Fruit fly (Drosophila melanogaster): Measurements from ENCODE around the gene CtIP.

The CtIP gene

dm6 chr3L:20398243-20399222 lies 37.5 kb upstream of the CtIP start (continued):
- TF ChIP-seq gt (GFP tag; IDR thresholded peaks at IDR 0.05) = no peak
- TF ChIP-seq HmgZ (tag; optimal IDR thresholded peaks at IDR 0.05) = peak; percentile 74
- TF ChIP-seq Hey (tag; optimal IDR thresholded peaks at IDR 0.05) = no peak
- TF ChIP-seq ci (GFP tag; IDR thresholded peaks at IDR 0.05) = peak; percentile 48; the same call in 2 of the 3 replicates
- peak; percentile 73 for TF ChIP-seq Aef1 (GFP tag; IDR thresholded peaks at IDR 0.05)
- TF ChIP-seq dysf (GFP tag; IDR thresholded peaks at IDR 0.05) = peak; percentile 89
- TF ChIP-seq CG15073 (GFP tag; optimal IDR thresholded peaks at IDR 0.05) = no peak
- TF ChIP-seq tgo (GFP tag; IDR thresholded peaks at IDR 0.05) = peak; percentile 79
- TF ChIP-seq fd102C (GFP tag; optimal IDR thresholded peaks at IDR 0.05) = no peak
- no peak for TF ChIP-seq Scr (GFP tag; IDR thresholded peaks at IDR 0.05; ENCODE audit: partially characterized antibody)
- TF ChIP-seq CG3847 (GFP tag; IDR thresholded peaks at IDR 0.05) = peak; percentile 73
- peak; percentile 82 for TF ChIP-seq fd96Cb (tag; optimal IDR thresholded peaks at IDR 0.05)
- peak; percentile 67 for TF ChIP-seq CG10366 (GFP tag; IDR thresholded peaks at IDR 0.05)
- peak; percentile 82 for TF ChIP-seq CG15601 (tag; optimal IDR thresholded peaks at IDR 0.05)
- peak; percentile 51 for TF ChIP-seq cg (GFP tag; optimal IDR thresholded peaks at IDR 0.05)
- TF ChIP-seq kah (GFP tag; optimal IDR thresholded peaks at IDR 0.05) = peak; percentile 93
- TF ChIP-seq aop (GFP tag; IDR thresholded peaks at IDR 0.05) = no peak
- TF ChIP-seq ATbp (GFP tag; optimal IDR thresholded peaks at IDR 0.05) = peak; percentile 85
- peak; percentile 86 for TF ChIP-seq CG31441 (GFP tag; IDR thresholded peaks at IDR 0.05)
- no peak for TF ChIP-seq MTF-1 (GFP tag; optimal IDR thresholded peaks at IDR 0.05; ENCODE audit: borderline replicate concordance)
- TF ChIP-seq sqz (GFP tag; optimal IDR thresholded peaks at IDR 0.05) = peak; percentile 76
- no peak for TF ChIP-seq CG3726 (GFP tag; IDR thresholded peaks at IDR 0.05)
- TF ChIP-seq CG10565 (GFP tag; optimal IDR thresholded peaks at IDR 0.05) = peak; percentile 29
- peak; percentile 55 for TF ChIP-seq vfl (GFP tag; optimal IDR thresholded peaks at IDR 0.05)
- peak; percentile 67 for TF ChIP-seq CG6813 (GFP tag; optimal IDR thresholded peaks at IDR 0.05)
- TF ChIP-seq Gug (GFP tag; IDR thresholded peaks at IDR 0.05) = peak; percentile 60; the same call in 3 of the 4 replicates
- TF ChIP-seq Deaf1 (tag; optimal IDR thresholded peaks at IDR 0.05) = peak; percentile 60
- peak; percentile 32 for TF ChIP-seq CG4617 (GFP tag; optimal IDR thresholded peaks at IDR 0.05; ENCODE audit: borderline replicate concordance)
- TF ChIP-seq CG2199 (GFP tag; IDR thresholded peaks at IDR 0.05) = no peak; the same call in 2 of the 3 replicates
- TF ChIP-seq fd64A (GFP tag; optimal IDR thresholded peaks at IDR 0.05) = peak; percentile 11
- peak; percentile 9; the same call in 1 of the 2 replicates for TF ChIP-seq MBD-R2 (GFP tag; IDR thresholded peaks at IDR 0.05)
- peak; percentile 38 for TF ChIP-seq CG14965 (GFP tag; optimal IDR thresholded peaks at IDR 0.05; ENCODE audit: borderline replicate concordance)
- TF ChIP-seq odd (GFP tag; optimal IDR thresholded peaks at IDR 0.05) = peak; percentile 82
- no peak for TF ChIP-seq sr (GFP tag; IDR thresholded peaks at IDR 0.05)
- TF ChIP-seq Usf (GFP tag; optimal IDR thresholded peaks at IDR 0.05) = peak; percentile 39
- TF ChIP-seq p53 (GFP tag; optimal IDR thresholded peaks at IDR 0.05) = peak; percentile 10
- TF ChIP-seq CG4707 (GFP tag; optimal IDR thresholded peaks at IDR 0.05) = peak; percentile 54
- TF ChIP-seq CG1529 (GFP tag; optimal IDR thresholded peaks at IDR 0.05) = peak; percentile 86
- no peak for TF ChIP-seq Opbp (GFP tag; IDR thresholded peaks at IDR 0.05; ENCODE audit: partially characterized antibody)
- TF ChIP-seq CG43689 (GFP tag; IDR thresholded peaks at IDR 0.05) = 0 out of 2 replicates have a peak, but pooled peaks have one; percentile 24
- peak; percentile 70 for TF ChIP-seq CG14014 (GFP tag; IDR thresholded peaks at IDR 0.05)
- peak; percentile 50; the same call in 1 of the 2 replicates for TF ChIP-seq E2f2 (GFP tag; IDR thresholded peaks at IDR 0.05)
- TF ChIP-seq HmgD (GFP tag; optimal IDR thresholded peaks at IDR 0.05) = no peak
- TF ChIP-seq CG4820 (GFP tag; optimal IDR thresholded peaks at IDR 0.05) = peak; percentile 74
- no peak for TF ChIP-seq CG8478 (optimal IDR thresholded peaks at IDR 0.05)
- 0 out of 2 replicates have a peak, but pooled peaks have one; percentile 11 for TF ChIP-seq GATAe (GFP tag; conservative IDR thresholded peaks at IDR 0.05)
- TF ChIP-seq CG2129 (GFP tag; IDR thresholded peaks at IDR 0.05; ENCODE audit: partially characterized antibody) = no peak
- peak in 1 of 3 experiments; percentile 81 for TF ChIP-seq lola (GFP tag; optimal IDR thresholded peaks at IDR 0.05)
